In the genomic region with DNA sequence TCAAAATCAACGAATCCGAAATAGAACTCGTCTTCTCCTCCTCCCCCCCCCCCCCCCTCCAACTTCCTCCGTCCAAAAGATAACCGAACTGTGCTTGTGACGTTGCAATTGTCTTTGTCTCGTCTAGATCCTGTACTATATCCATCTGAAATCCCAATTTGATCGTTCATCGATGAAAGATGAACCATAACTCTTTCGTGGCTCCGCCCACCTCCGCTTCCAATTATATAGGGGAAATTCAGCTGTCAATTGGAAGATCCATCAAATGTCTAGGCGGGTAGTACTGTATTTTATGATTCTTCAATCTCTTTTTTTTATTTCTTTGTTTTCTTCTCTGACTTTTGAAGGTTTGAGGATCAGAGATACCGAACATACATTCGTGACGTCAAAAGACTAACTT, we compare ENCODE assay signal across 4 worm cellular contexts.
TF ChIP-seq lines count a peak whose summit lies in the region.

No protein-coding gene starts in this region.

TF ChIP-seq in whole organism, L1 larva, 84 proteins besides CTCF, POLR2A, EP300 and RAD21:
- TF ChIP-seq lsy-2 (tag; optimal IDR thresholded peaks at IDR 0.05; lab: Kevin White, UChicago) = peak in 1 of 2 experiments; percentile 4
- no peak for TF ChIP-seq grh-1 (GFP tag; IDR thresholded peaks at IDR 0.05; lab: Robert Waterston, UW)
- TF ChIP-seq nhr-11 (tag; optimal IDR thresholded peaks at IDR 0.05; lab: Kevin White, UChicago) = no peak
- peak; percentile 17 for TF ChIP-seq lin-14 (GFP tag; optimal IDR thresholded peaks at IDR 0.05; lab: Kevin White, UChicago)
- no peak for TF ChIP-seq lin-15B (tag; optimal IDR thresholded peaks at IDR 0.05; lab: Kevin White, UChicago)
- TF ChIP-seq nhr-76 (tag; optimal IDR thresholded peaks at IDR 0.05; lab: Kevin White, UChicago) = no peak
- TF ChIP-seq C16A3.4 (tag; optimal IDR thresholded peaks at IDR 0.05; lab: Kevin White, UChicago) = no peak
- no peak for TF ChIP-seq mep-1 (tag; optimal IDR thresholded peaks at IDR 0.05; lab: Kevin White, UChicago)
- no peak for TF ChIP-seq unc-86 (tag; optimal IDR thresholded peaks at IDR 0.05; lab: Kevin White, UChicago)
- peak; percentile 75 for TF ChIP-seq nhr-85 (tag; lab: Kevin White, UChicago)

TF ChIP-seq in whole organism, L2 larva, 48 proteins besides CTCF, POLR2A, EP300 and RAD21:
- TF ChIP-seq sma-9 (GFP tag; optimal IDR thresholded peaks at IDR 0.05; lab: Kevin White, UChicago) (peak; percentile 4), sma-9 (tag; optimal IDR thresholded peaks at IDR 0.05; lab: Kevin White, UChicago) (no peak), ztf-1 (GFP tag; conservative IDR thresholded peaks at IDR 0.05; lab: Robert Waterston, UW) (no peak)
TF ChIP-seq in whole organism, L2 larva: peak in this region for 1.

TF ChIP-seq in whole organism, L3 larva, 47 proteins besides CTCF, POLR2A, EP300 and RAD21:
- no peak for TF ChIP-seq elt-3 (tag; optimal IDR thresholded peaks at IDR 0.05; lab: Kevin White, UChicago)
- no peak for TF ChIP-seq ceh-82 (tag; optimal IDR thresholded peaks at IDR 0.05; lab: Kevin White, UChicago)
- peak; percentile 51 for TF ChIP-seq nhr-43 (tag; optimal IDR thresholded peaks at IDR 0.05; lab: Kevin White, UChicago; ENCODE audit: poor library complexity, severe bottlenecking)
- TF ChIP-seq sea-2 (GFP tag; optimal IDR thresholded peaks at IDR 0.05; lab: Kevin White, UChicago) = no peak
- no peak for TF ChIP-seq egl-27 (tag; optimal IDR thresholded peaks at IDR 0.05; lab: Kevin White, UChicago)
- TF ChIP-seq ZK546.5 (tag; optimal IDR thresholded peaks at IDR 0.05; lab: Kevin White, UChicago) = no peak

TF ChIP-seq in whole organism, L4 larva, 104 proteins besides CTCF, POLR2A, EP300 and RAD21:
- no peak for TF ChIP-seq T26A8.4 (GFP tag; IDR thresholded peaks at IDR 0.05; lab: Robert Waterston, UW)
- peak in 1 of 2 experiments; percentile 53 for TF ChIP-seq unc-62 (GFP tag; optimal IDR thresholded peaks at IDR 0.05 in 1 of 2; lab: Kevin White, UChicago)
- TF ChIP-seq unc-62 (tag; optimal IDR thresholded peaks at IDR 0.05; lab: Kevin White, UChicago) = no peak
- peak; percentile 16 for TF ChIP-seq hlh-11 (tag; optimal IDR thresholded peaks at IDR 0.05; lab: Kevin White, UChicago)
- TF ChIP-seq nhr-48 (tag; optimal IDR thresholded peaks at IDR 0.05; lab: Kevin White, UChicago) = peak; percentile 23
- TF ChIP-seq ZK337.2 (GFP tag; IDR thresholded peaks at IDR 0.05; lab: Robert Waterston, UW) = no peak
